Fruit fly (Drosophila melanogaster) whole organism, embryonic: Measurements from ENCODE around the gene LSm3.

Experiments
- CG10543 ChIP-seq: fragments of 200-800 bp; sonication (Bioruptor generic); optimal IDR thresholded peaks from 3 replicates; lab custom pipeline; 2017; ENCODE audit warnings: missing biosample characterization, mild to moderate bottlenecking, missing genetic modification characterization, moderate library complexity
- CG11504 ChIP-seq: fragments of 200-800 bp; sonication (Bioruptor generic); optimal IDR thresholded peaks from 3 replicates; lab custom pipeline; 2019; ENCODE audit warnings: missing biosample characterization, mild to moderate bottlenecking, missing genetic modification characterization, moderate library complexity
- CG11695 ChIP-seq: fragments of 200-800 bp; sonication (Bioruptor generic); IDR thresholded peaks from 3 replicates; pipeline ENCODE4 v1.3.6; 2022; ENCODE audit warnings: missing biosample characterization, missing genetic modification characterization
- CG1233 ChIP-seq: fragments of 200-800 bp; sonication (Bioruptor generic); optimal IDR thresholded peaks from 4 replicates; lab custom pipeline; 2018; ENCODE audit warnings: missing biosample characterization, mild to moderate bottlenecking, missing genetic modification characterization
- CG15073 ChIP-seq: fragments of 200-800 bp; sonication (Bioruptor generic); optimal IDR thresholded peaks from 2 replicates; lab custom pipeline; 2016; ENCODE audit warnings: missing biosample characterization, missing genetic modification characterization
- CG15601 ChIP-seq: fragments of 200-800 bp; sonication (Bioruptor generic); optimal IDR thresholded peaks from 3 replicates; lab custom pipeline; 2019; ENCODE audit warnings: missing biosample characterization, mild to moderate bottlenecking, missing genetic modification characterization, moderate library complexity
- CG16779 ChIP-seq: fragments of 200-800 bp; sonication (Bioruptor generic); IDR thresholded peaks from 2 replicates; pipeline ENCODE4 v1.3.6; 2022; ENCODE audit warnings: missing biosample characterization, missing genetic modification characterization
- CG17829 ChIP-seq: fragments of 200-800 bp; optimal IDR thresholded peaks from 2 replicates; lab custom pipeline; 2019; ENCODE audit warnings: missing biosample characterization, mild to moderate bottlenecking, missing genetic modification characterization, moderate library complexity
- CG18599 ChIP-seq: fragments of 200-800 bp; sonication (Bioruptor generic); optimal IDR thresholded peaks from 3 replicates; lab custom pipeline; 2017; ENCODE audit warnings: missing biosample characterization, missing genetic modification characterization, mild to moderate bottlenecking, moderate library complexity, missing genetic modification reagents
- CG34224 ChIP-seq: fragments of 200-800 bp; sonication (Bioruptor generic); IDR thresholded peaks from 3 replicates; pipeline ENCODE4 v1.3.6; 2022; ENCODE audit warnings: missing biosample characterization, missing genetic modification characterization; ENCODE audit not compliant: partially characterized antibody
- CG4328 ChIP-seq: fragments of 200-800 bp; sonication (Bioruptor generic); optimal IDR thresholded peaks from 3 replicates; lab custom pipeline; 2017; ENCODE audit warnings: missing biosample characterization, missing genetic modification reagents, missing genetic modification characterization
- CG4404 ChIP-seq: fragments of 200-800 bp; sonication (Bioruptor generic); IDR thresholded peaks from 2 replicates; pipeline ENCODE4 v1.3.6; 2022; ENCODE audit warnings: missing biosample characterization, missing genetic modification characterization
- CG4424 ChIP-seq: fragments of 200-800 bp; sonication (Bioruptor generic); optimal IDR thresholded peaks from 3 replicates; lab custom pipeline; 2016; ENCODE audit warnings: missing biosample characterization, missing genetic modification characterization
- CG5180 ChIP-seq: fragments of 200-800 bp; sonication (Bioruptor generic); optimal IDR thresholded peaks from 3 replicates; lab custom pipeline; 2017; ENCODE audit warnings: missing biosample characterization, missing genetic modification characterization, mild to moderate bottlenecking, moderate library complexity, missing genetic modification reagents
- CG6813 ChIP-seq: fragments of 200-800 bp; sonication (Bioruptor generic); optimal IDR thresholded peaks from 2 replicates; lab custom pipeline; 2017; ENCODE audit warnings: missing biosample characterization, missing genetic modification characterization, mild to moderate bottlenecking, moderate library complexity, missing genetic modification reagents
- CG7987 ChIP-seq: fragments of 200-800 bp; sonication (Bioruptor generic); optimal IDR thresholded peaks from 2 replicates; lab custom pipeline; 2018; ENCODE audit warnings: missing biosample characterization, mild to moderate bottlenecking, missing genetic modification characterization, moderate library complexity
- CG8089 ChIP-seq: fragments of 200-800 bp; sonication (Bioruptor generic); optimal IDR thresholded peaks from 3 replicates; lab custom pipeline; 2016; ENCODE audit warnings: missing biosample characterization, missing genetic modification characterization
- Dek ChIP-seq: fragments of 200-800 bp; sonication (Bioruptor generic); optimal IDR thresholded peaks from 3 replicates; lab custom pipeline; 2019; ENCODE audit warnings: missing biosample characterization, mild to moderate bottlenecking, missing genetic modification characterization, moderate library complexity
- Fer3 ChIP-seq: fragments of 200-800 bp; sonication (Bioruptor generic); optimal IDR thresholded peaks from 2 replicates; lab custom pipeline; 2018; ENCODE audit warnings: missing biosample characterization, mild to moderate bottlenecking, missing genetic modification characterization, moderate library complexity
- GATAe ChIP-seq: fragments of 200-800 bp; sonication (Bioruptor generic); conservative IDR thresholded peaks from 2 replicates; pipeline ENCODE4 v1.3.6; 2022; ENCODE audit warnings: missing biosample characterization, missing genetic modification characterization
- HLH4C ChIP-seq: fragments of 200-800 bp; sonication (Bioruptor generic); IDR thresholded peaks from 3 replicates; pipeline ENCODE4 v1.3.6; 2022; ENCODE audit warnings: missing biosample characterization, missing genetic modification characterization; ENCODE audit not compliant: partially characterized antibody
- HmgD ChIP-seq: fragments of 200-800 bp; sonication (Bioruptor generic); optimal IDR thresholded peaks from 3 replicates; lab custom pipeline; 2016; ENCODE audit warnings: missing biosample characterization, missing genetic modification characterization
- Hsf ChIP-seq: fragments of 200-800 bp; sonication (Bioruptor generic); optimal IDR thresholded peaks from 3 replicates; lab custom pipeline; 2016; ENCODE audit warnings: missing biosample characterization, missing genetic modification characterization
- MTF-1 ChIP-seq: fragments of 200-800 bp; sonication (Bioruptor generic); optimal IDR thresholded peaks from 2 replicates; lab custom pipeline; 2018; ENCODE audit warnings: missing biosample characterization, mild to moderate bottlenecking, missing genetic modification characterization, borderline replicate concordance
- Med ChIP-seq: fragments of 200-800 bp; sonication (Bioruptor generic); peaks from one replicate; lab custom pipeline; 2016; ENCODE audit warnings: missing biosample characterization, missing genetic modification characterization, mild to moderate bottlenecking, inconsistent platforms, moderate library complexity
- Optix ChIP-seq: fragments of 200-800 bp; sonication (Bioruptor generic); IDR thresholded peaks from 3 replicates; pipeline ENCODE4 v1.3.6; 2022; ENCODE audit warnings: missing biosample characterization, missing genetic modification characterization
- Usf ChIP-seq: fragments of 200-800 bp; sonication (Bioruptor generic); optimal IDR thresholded peaks from 2 replicates; lab custom pipeline; 2017; ENCODE audit warnings: missing genotype, missing biosample characterization, missing genetic modification characterization
- Xbp1 ChIP-seq: fragments of 200-800 bp; sonication (Bioruptor generic); optimal IDR thresholded peaks from 3 replicates; lab custom pipeline; 2016; ENCODE audit warnings: missing biosample characterization, mild to moderate bottlenecking, missing genetic modification characterization
- abd-A ChIP-seq: fragments of 200-800 bp; sonication (Bioruptor generic); optimal IDR thresholded peaks from 3 replicates; lab custom pipeline; 2019; ENCODE audit warnings: missing biosample characterization, mild to moderate bottlenecking, missing genetic modification characterization, moderate library complexity
- ac ChIP-seq: fragments of 200-800 bp; sonication (Bioruptor generic); optimal IDR thresholded peaks from 3 replicates; lab custom pipeline; 2017; ENCODE audit warnings: missing biosample characterization, mild to moderate bottlenecking, missing genetic modification characterization
- al ChIP-seq: fragments of 200-800 bp; sonication (Bioruptor generic); IDR thresholded peaks from 2 replicates; pipeline ENCODE4 v1.3.6; 2022; ENCODE audit warnings: missing biosample characterization, missing genetic modification characterization
- chif ChIP-seq, 2 experiments: fragments of 200-800 bp; sonication (Bioruptor generic); optimal IDR thresholded peaks; 3 replicates each; lab custom pipeline; 2016; ENCODE audit warnings: missing biosample characterization in 2 of 2, missing genetic modification characterization in 2 of 2
- chinmo ChIP-seq: fragments of 200-800 bp; sonication (Bioruptor generic); IDR thresholded peaks from 4 replicates; pipeline ENCODE4 v1.3.6; 2022; ENCODE audit warnings: missing biosample characterization, missing genetic modification characterization; ENCODE audit not compliant: partially characterized antibody
- crc ChIP-seq: fragments of 200-800 bp; sonication (Bioruptor generic); optimal IDR thresholded peaks from 2 replicates; lab custom pipeline; 2016; ENCODE audit warnings: missing biosample characterization, missing genetic modification characterization
- croc ChIP-seq: fragments of 200-800 bp; sonication (Bioruptor generic); conservative IDR thresholded peaks from 3 replicates; pipeline ENCODE4 v1.3.6; 2022; ENCODE audit warnings: missing biosample characterization, missing genetic modification characterization
- emc ChIP-seq: fragments of 200-800 bp; sonication (Bioruptor generic); optimal IDR thresholded peaks from 2 replicates; lab custom pipeline; 2016; ENCODE audit warnings: missing biosample characterization, missing genetic modification characterization
- exex ChIP-seq: fragments of 200-800 bp; sonication (Bioruptor generic); optimal IDR thresholded peaks from 4 replicates; lab custom pipeline; 2018; ENCODE audit warnings: missing biosample characterization, mild to moderate bottlenecking, missing genetic modification characterization, moderate library complexity
- fru ChIP-seq: fragments of >200 bp; optimal IDR thresholded peaks from 2 replicates; lab custom pipeline; 2017
- gfzf ChIP-seq: fragments of 200-800 bp; sonication (Bioruptor generic); optimal IDR thresholded peaks from 2 replicates; lab custom pipeline; 2016; ENCODE audit warnings: missing biosample characterization, mild to moderate bottlenecking, missing genetic modification characterization, moderate library complexity
- hth ChIP-seq: fragments of >200 bp; optimal IDR thresholded peaks from 2 replicates; lab custom pipeline; 2017; ENCODE audit warnings: inconsistent platforms
- kay ChIP-seq: fragments of 200-800 bp; sonication (Bioruptor generic); optimal IDR thresholded peaks from 2 replicates; lab custom pipeline; 2016; ENCODE audit warnings: missing biosample characterization, missing genetic modification characterization
- mld ChIP-seq: fragments of 200-800 bp; sonication (Bioruptor generic); IDR thresholded peaks from 3 replicates; pipeline ENCODE4 v1.3.6; 2022; ENCODE audit warnings: missing biosample characterization, missing genetic modification characterization; ENCODE audit not compliant: partially characterized antibody
- nerfin-1 ChIP-seq: fragments of 200-800 bp; sonication (Bioruptor generic); optimal IDR thresholded peaks from 3 replicates; lab custom pipeline; 2019; ENCODE audit warnings: missing biosample characterization, mild to moderate bottlenecking, missing genetic modification characterization, moderate library complexity
- nerfin-2 ChIP-seq: fragments of 200-800 bp; sonication (Bioruptor generic); IDR thresholded peaks from 2 replicates; pipeline ENCODE4 v1.3.6; 2022; ENCODE audit warnings: missing biosample characterization, missing genetic modification characterization; ENCODE audit not compliant: partially characterized antibody
- rib ChIP-seq: fragments of 200-800 bp; sonication (Bioruptor generic); IDR thresholded peaks from 2 replicates; pipeline ENCODE4 v1.3.6; 2022; ENCODE audit warnings: missing biosample characterization, missing genetic modification characterization
- sc ChIP-seq, 3 experiments: fragments of >200 bp in 2 of 3; fragments of 200-800 bp in 1 of 3; sonication (Bioruptor generic) in 1 of 3; optimal IDR thresholded peaks; 2 replicates in 2 of 3; 3 replicates in 1 of 3; lab custom pipeline; 2017; ENCODE audit warnings: mild to moderate bottlenecking in 1 of 3, missing biosample characterization in 1 of 3, missing genetic modification characterization in 1 of 3, missing genetic modification reagents in 1 of 3
- tll ChIP-seq, 2 experiments: fragments of 200-800 bp in 1 of 2; fragments of >200 bp in 1 of 2; sonication (Bioruptor generic) in 1 of 2; optimal IDR thresholded peaks; 2 replicates each; lab custom pipeline; 2017 to 2019; ENCODE audit warnings: missing biosample characterization in 2 of 2, missing genetic modification characterization in 2 of 2, mild to moderate bottlenecking in 1 of 2, moderate library complexity in 1 of 2
- wor ChIP-seq: fragments of 200-800 bp; sonication (Bioruptor generic); IDR thresholded peaks from 2 replicates; pipeline ENCODE4 v1.3.6; 2022; ENCODE audit warnings: missing biosample characterization, missing genetic modification characterization
- yki ChIP-seq: fragments of >200 bp; optimal IDR thresholded peaks from 3 replicates; lab custom pipeline; 2018

The LSm3 gene

dm6 chr3R:24006449-24007159 lies 10.5 kb downstream of the LSm3 start (continued):
- TF ChIP-seq CG8089 (GFP tag; lab: Kevin White, UChicago): no peak
- TF ChIP-seq hth: no peak
- no peak for TF ChIP-seq rib (GFP tag; lab: Robert Waterston, UW)
- TF ChIP-seq chinmo (GFP tag; lab: Robert Waterston, UW): 0 out of 4 replicates have a peak, but pooled peaks have one; percentile 34
- 0 out of 3 replicates have a peak, but pooled peaks have one; percentile 20 for TF ChIP-seq Optix
- TF ChIP-seq nerfin-1: no peak
- TF ChIP-seq CG15073: no peak
- TF ChIP-seq CG11504: peak; percentile 21
- no peak for TF ChIP-seq Fer3 (tag; lab: Kevin White, UChicago)
- no peak for TF ChIP-seq crc (GFP tag; lab: Kevin White, UChicago)
- no peak for TF ChIP-seq nerfin-2
- no peak for TF ChIP-seq yki (lab: Kevin White, UChicago)
- no peak for TF ChIP-seq CG6813 (GFP tag; lab: Kevin White, UChicago)
- TF ChIP-seq emc (GFP tag; lab: Kevin White, UChicago): no peak
- no peak for TF ChIP-seq abd-A
- no peak for TF ChIP-seq Usf (GFP tag; lab: Kevin White, UChicago)
- TF ChIP-seq CG17829 (tag; lab: Kevin White, UChicago): peak; percentile 0
- TF ChIP-seq CG15601 (tag; lab: Kevin White, UChicago): no peak
- no peak for TF ChIP-seq wor
- peak; percentile 6 for TF ChIP-seq CG4424 (GFP tag; lab: Kevin White, UChicago)
- TF ChIP-seq al (GFP tag; lab: Robert Waterston, UW): peak; percentile 29; the same call in 1 of the 2 replicates
- 0 out of 3 replicates have a peak, but pooled peaks have one; percentile 25 for TF ChIP-seq CG34224
- no peak for TF ChIP-seq HmgD (GFP tag; lab: Kevin White, UChicago)
- TF ChIP-seq chif (GFP tag; optimal IDR thresholded peaks at IDR 0.05; lab: Kevin White, UChicago): no peak
- TF ChIP-seq fru (lab: Kevin White, UChicago): no peak
- TF ChIP-seq GATAe (GFP tag; lab: Robert Waterston, UW): no peak
- TF ChIP-seq gfzf (GFP tag; lab: Kevin White, UChicago): no peak
- TF ChIP-seq CG7987 (GFP tag; lab: Kevin White, UChicago): no peak
- TF ChIP-seq sc (optimal IDR thresholded peaks at IDR 0.05; lab: Kevin White, UChicago): no peak
- TF ChIP-seq sc (GFP tag; optimal IDR thresholded peaks at IDR 0.05; lab: Kevin White, UChicago): no peak
- TF ChIP-seq CG18599: no peak
- TF ChIP-seq CG10543: peak; percentile 15
- TF ChIP-seq mld (GFP tag; lab: Robert Waterston, UW): no peak
- TF ChIP-seq Dek (tag; lab: Kevin White, UChicago): no peak
- TF ChIP-seq CG16779: 0 out of 2 replicates have a peak, but pooled peaks have one; percentile 35
- TF ChIP-seq tll (GFP tag; optimal IDR thresholded peaks at IDR 0.05; lab: Kevin White, UChicago): no peak
- TF ChIP-seq CG1233 (GFP tag; lab: Kevin White, UChicago): no peak
- TF ChIP-seq exex (tag; lab: Kevin White, UChicago): no peak
- no peak for TF ChIP-seq croc (GFP tag; lab: Robert Waterston, UW)
- no peak for TF ChIP-seq HLH4C (GFP tag; lab: Robert Waterston, UW)
- TF ChIP-seq MTF-1: no peak
- TF ChIP-seq CG4328 (GFP tag; lab: Kevin White, UChicago): no peak
- no peak for TF ChIP-seq CG11695
- no peak for TF ChIP-seq CG4404 (GFP tag; lab: Robert Waterston, UW)
- no peak for TF ChIP-seq ac (GFP tag; lab: Kevin White, UChicago)
- TF ChIP-seq Hsf (GFP tag; lab: Kevin White, UChicago): no peak
- no peak for TF ChIP-seq CG5180 (GFP tag; lab: Kevin White, UChicago)
- no peak for TF ChIP-seq Xbp1 (GFP tag; lab: Kevin White, UChicago)
- peak; percentile 11 for TF ChIP-seq kay (GFP tag; lab: Kevin White, UChicago)
- TF ChIP-seq Med (GFP tag; lab: Kevin White, UChicago): peak; percentile 72
